Worm (Caenorhabditis elegans): ENCODE results near the gene nspd-5.

DNA sequence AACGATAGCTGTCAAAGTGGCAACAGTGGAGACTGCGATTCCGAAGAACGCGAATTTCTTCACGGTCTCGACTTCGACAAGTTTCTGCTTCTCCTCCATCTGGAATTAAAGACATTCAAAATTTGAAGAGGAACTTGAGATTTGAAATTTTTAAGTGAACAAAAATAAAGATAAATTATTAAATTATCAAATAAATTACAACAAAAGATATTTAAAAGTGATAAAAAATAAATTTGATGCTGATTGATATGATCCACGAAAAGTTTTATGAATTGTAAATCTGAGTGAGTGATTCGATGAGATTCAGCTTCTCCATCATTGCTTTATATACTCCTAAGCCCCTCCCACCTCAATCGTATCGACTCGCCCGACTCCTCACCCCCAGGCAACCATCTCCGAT lies 7.3 kb upstream of the nspd-5 start, which contains the start of gene col-17:
- no peak for TF ChIP-seq him-1 (tag; optimal IDR thresholded peaks at IDR 0.05)
- TF ChIP-seq W03F9.2 (tag; optimal IDR thresholded peaks at IDR 0.05), result no peak
